Worm (Caenorhabditis elegans): ENCODE measurements around the gene srsx-16.

ce11 chrIV:5607343-5607742 is 12.2 kb downstream of the srsx-16 start:
- TF ChIP-seq xbp-1 (tag; optimal IDR thresholded peaks at IDR 0.05), result peak; percentile 23
- peak; percentile 38 for TF ChIP-seq tbx-2 (tag; optimal IDR thresholded peaks at IDR 0.05)
- no peak for TF ChIP-seq elt-2 (tag; optimal IDR thresholded peaks at IDR 0.05)
- no peak for TF ChIP-seq elt-3 (tag; optimal IDR thresholded peaks at IDR 0.05)
- TF ChIP-seq unc-62 (GFP tag; optimal IDR thresholded peaks at IDR 0.05), result no peak
- TF ChIP-seq pax-3 (tag; optimal IDR thresholded peaks at IDR 0.05), result no peak

Data from whole organism, L1 larva.